Fruit fly (Drosophila melanogaster) whole organism, wandering third instar larva: ENCODE results near the gene CG4218.

Experiments used
- CrebA ChIP-seq: fragments of 200-800 bp; sonication (Bioruptor generic); optimal IDR thresholded peaks from 2 replicates; lab custom pipeline; 2016; ENCODE audit warnings: missing biosample characterization, mild to moderate bottlenecking, missing genetic modification characterization, borderline replicate concordance
- Hr83 ChIP-seq: fragments of 200-300 bp; sonication (Bioruptor generic); optimal IDR thresholded peaks from 2 replicates; lab custom pipeline; 2016; ENCODE audit warnings: missing biosample characterization, mild to moderate bottlenecking, missing genetic modification characterization, moderate library complexity; ENCODE audit not compliant: poor library complexity, severe bottlenecking
- br ChIP-seq: fragments of 200-800 bp; sonication (Bioruptor generic); optimal IDR thresholded peaks from 2 replicates; lab custom pipeline; 2016; ENCODE audit warnings: missing biosample characterization, missing genetic modification characterization
- pan ChIP-seq: fragments of >200 bp; optimal IDR thresholded peaks from 2 replicates; lab custom pipeline; 2017

Gene CG4218

DNA sequence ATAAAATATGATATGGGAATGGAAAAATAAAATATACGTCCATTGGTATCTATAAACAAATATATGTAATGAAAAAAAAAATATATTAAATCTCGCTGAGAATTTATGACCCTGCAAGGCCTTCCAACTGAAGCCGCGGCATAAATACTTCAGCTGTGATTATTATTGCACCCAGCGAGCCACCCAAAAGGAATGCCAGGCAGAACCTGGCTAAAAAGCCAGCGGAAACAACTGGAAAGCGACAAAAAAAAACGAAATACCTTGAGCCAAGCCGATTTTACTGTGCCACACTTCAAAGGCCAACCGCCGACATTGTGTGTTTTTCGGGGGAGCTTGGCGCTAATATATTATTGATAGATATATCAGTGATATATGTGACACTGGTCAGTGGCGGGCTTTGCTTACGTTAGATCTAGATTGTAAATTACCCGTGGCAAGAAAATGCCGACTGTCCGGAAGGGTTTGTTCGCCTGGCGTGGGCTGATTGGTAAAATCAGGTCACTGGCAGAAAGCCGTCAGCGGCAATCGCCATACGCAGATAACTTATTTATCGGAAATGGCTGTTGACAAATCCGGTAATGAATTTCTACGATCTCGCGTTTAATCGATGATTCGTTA, 50.4 kb downstream of the CG4218 start:
- TF ChIP-seq Hr83 (GFP tag; lab: Kevin White, UChicago), result no peak
- TF ChIP-seq pan, result no peak
- no peak for TF ChIP-seq br (GFP tag; lab: Kevin White, UChicago)
- TF ChIP-seq CrebA (GFP tag; lab: Kevin White, UChicago), result no peak
